Worm (Caenorhabditis elegans): ENCODE measurements around the gene fipr-17.

DNA sequence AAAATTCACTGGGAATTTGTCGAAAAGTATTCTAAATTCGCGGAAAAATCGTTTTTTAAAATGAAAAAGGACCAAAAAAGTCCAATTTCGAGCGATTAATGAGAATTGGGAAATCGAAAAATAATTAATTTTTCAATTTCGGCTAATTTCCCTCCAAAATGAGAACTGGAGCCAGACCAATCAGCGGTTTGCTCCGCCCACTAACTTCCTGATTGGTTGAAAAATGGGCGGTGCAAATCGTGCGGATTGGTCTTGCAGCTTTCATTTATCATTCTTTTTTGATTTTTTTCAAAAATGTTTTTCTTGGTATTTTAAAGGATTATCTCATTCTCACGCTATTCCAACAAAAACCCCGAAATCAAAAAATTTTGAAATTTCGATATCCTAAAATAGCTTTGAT is 46.6 kb upstream of the fipr-17 start:
- TF ChIP-seq ztf-11 (tag; optimal IDR thresholded peaks at IDR 0.05) = no peak
- no peak for TF ChIP-seq unc-39 (tag; optimal IDR thresholded peaks at IDR 0.05)
- TF ChIP-seq nhr-237 (tag; optimal IDR thresholded peaks at IDR 0.05) = no peak
